Worm (Caenorhabditis elegans) whole organism, mixed stage, embryonic: ENCODE data around the gene K03H6.1.

Experiments used
- ces-1 ChIP-seq: fragments of 150-350 bp; optimal IDR thresholded peaks from 2 replicates; lab custom pipeline; 2014; ENCODE audit warnings: missing biosample characterization, missing genetic modification reagents, missing genetic modification characterization
- nhr-2 ChIP-seq: fragments of 150-350 bp; optimal IDR thresholded peaks from 2 replicates; lab custom pipeline; 2014; ENCODE audit warnings: missing biosample characterization, missing genetic modification characterization
- snpc-4 ChIP-seq: fragments of 150-350 bp; optimal IDR thresholded peaks from 2 replicates; lab custom pipeline; 2014; ENCODE audit warnings: missing biosample characterization, missing genetic modification characterization
- unc-62 ChIP-seq: fragments of 150-350 bp; optimal IDR thresholded peaks from 2 replicates; lab custom pipeline; 2014; ENCODE audit warnings: missing biosample characterization, missing genetic modification reagents, missing genetic modification characterization

DNA sequence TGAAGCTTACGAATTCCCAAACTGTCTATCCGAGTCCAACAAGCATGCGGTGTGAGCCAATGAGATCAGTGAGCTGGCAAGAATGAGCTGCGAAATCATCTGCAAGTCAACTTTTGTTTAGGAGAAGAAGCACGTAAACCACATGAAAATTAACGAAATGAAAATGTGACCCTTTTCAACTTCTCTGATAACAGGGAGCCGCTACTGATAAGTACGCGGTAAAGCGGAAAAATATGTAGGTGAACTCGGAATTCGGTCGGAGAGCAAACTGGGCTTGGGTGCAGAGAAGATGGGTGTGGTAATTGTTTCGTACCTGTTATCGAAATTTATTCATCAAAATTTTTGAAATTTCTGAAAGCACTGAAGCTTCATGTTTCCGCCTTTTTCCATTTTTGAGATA, 7.0 kb upstream of the K03H6.1 start, which contains the start of gene clec-172:
- TF ChIP-seq snpc-4 (tag; lab: Kevin White, UChicago) (no peak), ces-1 (GFP tag; lab: Kevin White, UChicago) (no peak), nhr-2 (tag; lab: Kevin White, UChicago) (no peak), unc-62 (GFP tag; lab: Kevin White, UChicago) (no peak)
